Fruit fly (Drosophila melanogaster) whole organism: Measurements from ENCODE around the gene srp.

ENCODE experiments used
- CG8478 ChIP-seq: fragments of >200 bp; optimal IDR thresholded peaks from 2 replicates; lab custom pipeline; 2018; ENCODE audit warnings: inconsistent platforms
- Dll ChIP-seq: fragments of >200 bp; optimal IDR thresholded peaks from 2 replicates; lab custom pipeline; 2017

DNA sequence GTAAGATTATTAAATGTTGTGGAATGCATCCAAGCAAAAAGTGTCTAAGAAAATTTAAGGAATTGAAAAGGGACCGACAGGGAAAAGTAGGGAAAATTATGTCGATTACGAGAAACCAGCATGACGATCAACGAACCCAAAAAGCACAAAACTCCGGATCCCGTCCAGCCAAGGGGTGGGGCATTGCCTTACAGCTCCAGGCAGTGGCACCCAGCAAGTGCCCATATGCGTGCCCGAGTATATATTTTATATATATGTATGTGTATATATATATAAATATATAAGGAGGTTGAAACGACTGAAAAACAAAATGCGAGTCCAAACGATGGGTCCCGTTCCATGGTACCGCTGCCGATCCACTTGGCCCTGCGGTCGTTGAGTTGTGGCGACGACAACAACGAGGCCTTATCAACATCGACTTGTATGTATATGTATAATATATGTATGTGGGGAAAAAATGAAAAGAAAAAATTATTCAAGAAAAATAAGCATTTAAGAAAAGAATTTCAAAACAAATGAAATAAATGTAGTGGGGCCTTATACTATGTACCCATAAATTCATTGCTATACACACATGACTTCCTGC is 1.2 kb downstream of the srp start:
- no peak for TF ChIP-seq CG8478
- TF ChIP-seq Dll (lab: Kevin White, UChicago), result no peak
